Fruit fly (Drosophila melanogaster): ENCODE data around the gene RpL3.

Gene RpL3

dm6 chr3R:11243057-11243740, 21.5 kb downstream of the RpL3 start (continued):
- TF ChIP-seq CG8290 (GFP tag; optimal IDR thresholded peaks at IDR 0.05) (peak; percentile 11), CG8290 (tag; optimal IDR thresholded peaks at IDR 0.05) (peak in 1 of 2 experiments; percentile 13), tin (GFP tag; optimal IDR thresholded peaks at IDR 0.05) (no peak), mirr (GFP tag; optimal IDR thresholded peaks at IDR 0.05) (peak; percentile 47), schlank (tag; optimal IDR thresholded peaks at IDR 0.05) (no peak), vvl (GFP tag; IDR thresholded peaks at IDR 0.05) (no peak), Ets97D (GFP tag; optimal IDR thresholded peaks at IDR 0.05) (peak; percentile 1), CG3163 (GFP tag; optimal IDR thresholded peaks at IDR 0.05) (no peak), CG11504 (tag; optimal IDR thresholded peaks at IDR 0.05) (no peak), CG7745 (tag; optimal IDR thresholded peaks at IDR 0.05) (no peak), MBD-R2 (GFP tag; IDR thresholded peaks at IDR 0.05) (no peak; the same call in 1 of the 2 replicates), CG17186 (GFP tag; optimal IDR thresholded peaks at IDR 0.05) (no peak), CG31441 (GFP tag; IDR thresholded peaks at IDR 0.05) (peak; percentile 76), CG10321 (GFP tag; IDR thresholded peaks at IDR 0.05) (no peak), HLH54F (GFP tag; optimal IDR thresholded peaks at IDR 0.05) (no peak), lmd (GFP tag; IDR thresholded peaks at IDR 0.05) (no peak), Sry-β (GFP tag; optimal IDR thresholded peaks at IDR 0.05) (no peak), HHEX (GFP tag; optimal IDR thresholded peaks at IDR 0.05) (peak; percentile 38), HLH3B (GFP tag; IDR thresholded peaks at IDR 0.05) (0 out of 2 replicates have a peak, but pooled peaks have one; percentile 24), CG6765 (GFP tag; optimal IDR thresholded peaks at IDR 0.05) (peak; percentile 60), abd-A (tag; optimal IDR thresholded peaks at IDR 0.05) (no peak), NFAT (GFP tag; IDR thresholded peaks at IDR 0.05) (no peak), Hmr (GFP tag; optimal IDR thresholded peaks at IDR 0.05) (peak; percentile 15), CG6272 (GFP tag; IDR thresholded peaks at IDR 0.05) (no peak), dimm (GFP tag; IDR thresholded peaks at IDR 0.05) (no peak), CG1832 (GFP tag; optimal IDR thresholded peaks at IDR 0.05) (no peak), chn (GFP tag; optimal IDR thresholded peaks at IDR 0.05) (no peak), CG14441 (GFP tag; IDR thresholded peaks at IDR 0.05) (no peak), CG8924 (tag; optimal IDR thresholded peaks at IDR 0.05) (no peak), gt (GFP tag; IDR thresholded peaks at IDR 0.05) (no peak), CG1647 (GFP tag; optimal IDR thresholded peaks at IDR 0.05) (no peak), CG11093 (GFP tag; IDR thresholded peaks at IDR 0.05) (no peak), CG8281 (tag; optimal IDR thresholded peaks at IDR 0.05) (no peak), HLH4C (GFP tag; IDR thresholded peaks at IDR 0.05; ENCODE audit: partially characterized antibody) (no peak), CoRest (tag; optimal IDR thresholded peaks at IDR 0.05) (no peak), Hr3 (GFP tag; optimal IDR thresholded peaks at IDR 0.05) (no peak), nau (GFP tag; optimal IDR thresholded peaks at IDR 0.05) (no peak), gcm2 (GFP tag; optimal IDR thresholded peaks at IDR 0.05) (no peak), Ssrp (tag; optimal IDR thresholded peaks at IDR 0.05) (no peak), sima (GFP tag; optimal IDR thresholded peaks at IDR 0.05) (no peak), her (GFP tag; optimal IDR thresholded peaks at IDR 0.05) (no peak), NfI (GFP tag; optimal IDR thresholded peaks at IDR 0.05) (no peak), pan (optimal IDR thresholded peaks at IDR 0.05) (no peak), pan (GFP tag; optimal IDR thresholded peaks at IDR 0.05 in 1 of 2, IDR thresholded peaks at IDR 0.05 in 1 of 2) (no peak), CG6813 (GFP tag; optimal IDR thresholded peaks at IDR 0.05) (peak; percentile 53), nom (GFP tag; optimal IDR thresholded peaks at IDR 0.05) (peak; percentile 30), wdn (GFP tag; IDR thresholded peaks at IDR 0.05) (no peak), Fer2 (tag; optimal IDR thresholded peaks at IDR 0.05) (no peak), phol (tag; optimal IDR thresholded peaks at IDR 0.05) (peak; percentile 29), Dek (tag; optimal IDR thresholded peaks at IDR 0.05) (peak; percentile 36), al (GFP tag; IDR thresholded peaks at IDR 0.05) (0 out of 2 replicates have a peak, but pooled peaks have one; percentile 20)
